Worm (Caenorhabditis elegans): Measurements from ENCODE around the gene F46B3.14.

F46B3.14 gene

DNA sequence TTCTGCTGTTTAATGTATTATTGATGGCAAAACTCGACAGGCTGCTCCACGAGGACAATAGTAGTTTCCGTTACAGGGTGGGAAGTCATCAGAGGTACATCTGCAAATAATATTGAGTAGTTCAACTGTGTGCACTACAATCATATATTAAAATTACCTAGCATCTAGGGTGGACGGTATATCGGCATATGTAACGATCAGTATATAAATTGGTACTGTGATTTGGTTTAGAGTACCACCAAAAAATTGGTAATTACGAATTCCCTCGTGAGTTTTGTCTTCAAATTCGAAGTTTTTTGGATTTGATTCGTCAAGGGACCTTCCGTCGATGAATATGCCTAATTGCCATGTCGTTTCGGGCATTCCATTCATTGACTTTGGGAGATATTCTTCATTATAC is 5.7 kb upstream of the F46B3.14 start, which contains the start of gene ttr-13:
ttr-13 (minus strand) TSS at position 101 of the 400 bp plus-strand sequence.
- no peak for TF ChIP-seq scrt-1 (GFP tag; IDR thresholded peaks at IDR 0.05)

DNA sequence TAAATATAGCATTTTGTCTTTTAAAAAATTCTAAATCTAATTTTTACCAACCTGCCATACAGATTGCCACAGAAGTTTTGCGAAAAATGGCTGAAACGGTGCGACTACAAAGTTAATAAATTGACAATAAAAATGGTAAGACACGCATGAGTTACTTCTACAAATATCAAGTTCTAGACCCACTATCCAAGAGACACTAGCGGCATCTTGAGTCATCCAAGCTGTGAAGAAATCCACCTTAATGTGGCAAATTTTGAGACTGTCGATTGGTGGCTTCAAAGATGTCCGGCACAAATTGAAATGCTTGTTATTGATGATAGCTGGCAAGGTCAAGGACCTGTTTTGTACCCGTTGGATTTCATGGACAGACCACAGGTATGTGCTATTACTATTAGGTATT is 3.2 kb upstream of the F46B3.14 start, which contains the start of gene F46B3.16:
F46B3.16 (plus strand) TSS at position 301 of the 400 bp plus-strand sequence.
- TF ChIP-seq tbx-37 (GFP tag; conservative IDR thresholded peaks at IDR 0.05), result no peak
- no peak for TF ChIP-seq hnd-1 (tag; optimal IDR thresholded peaks at IDR 0.05)
- TF ChIP-seq ama-1 (optimal IDR thresholded peaks at IDR 0.05), result no peak
- no peak for TF ChIP-seq scrt-1 (GFP tag; IDR thresholded peaks at IDR 0.05)
- no peak for TF ChIP-seq ets-7 (tag; optimal IDR thresholded peaks at IDR 0.05)
- TF ChIP-seq ceh-36 (tag; optimal IDR thresholded peaks at IDR 0.05), result no peak
- no peak for TF ChIP-seq tra-4 (tag; optimal IDR thresholded peaks at IDR 0.05)
- no peak for TF ChIP-seq B0310.2 (tag; optimal IDR thresholded peaks at IDR 0.05)
- TF ChIP-seq hmg-4 (GFP tag; optimal IDR thresholded peaks at IDR 0.05), result no peak
- TF ChIP-seq hmbx-1 (tag; optimal IDR thresholded peaks at IDR 0.05), result no peak
- no peak for TF ChIP-seq F13C5.2 (tag; optimal IDR thresholded peaks at IDR 0.05)
- TF ChIP-seq flt-1 (GFP tag; IDR thresholded peaks at IDR 0.05), result no peak
- no peak for TF ChIP-seq tbx-11 (GFP tag; IDR thresholded peaks at IDR 0.05)
- no peak for TF ChIP-seq aly-1 (tag; optimal IDR thresholded peaks at IDR 0.05)
- no peak for TF ChIP-seq sea-1 (GFP tag; conservative IDR thresholded peaks at IDR 0.05)
- no peak for TF ChIP-seq ceh-13 (GFP tag; optimal IDR thresholded peaks at IDR 0.05)
- TF ChIP-seq pes-1 (GFP tag; IDR thresholded peaks at IDR 0.05), result no peak

DNA sequence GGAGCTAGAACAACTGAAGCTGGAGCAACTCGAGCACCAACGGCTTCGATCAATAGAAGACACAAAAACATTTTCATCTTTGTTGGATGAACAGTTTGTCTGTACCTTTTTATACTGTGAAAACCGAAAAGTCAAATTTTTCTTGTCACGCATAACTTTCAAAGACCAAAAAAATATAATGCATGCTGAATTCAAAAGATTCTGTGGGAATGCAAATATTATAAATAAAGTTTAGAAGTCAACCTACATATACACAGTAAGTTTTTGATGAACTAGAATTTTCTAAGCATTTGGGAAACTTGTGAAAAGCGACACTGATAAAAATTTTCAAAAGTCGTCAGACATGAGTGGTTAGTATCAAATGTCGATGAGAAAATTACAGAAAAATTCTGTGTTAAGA is 2.5 kb upstream of the F46B3.14 start, which contains the start of gene F46B3.15:
F46B3.15 (minus strand) TSS at position 101 of the 400 bp plus-strand sequence.
- TF ChIP-seq F13C5.2 (tag; optimal IDR thresholded peaks at IDR 0.05), result no peak
- TF ChIP-seq hnd-1 (tag; optimal IDR thresholded peaks at IDR 0.05), result no peak
- TF ChIP-seq ets-7 (tag; optimal IDR thresholded peaks at IDR 0.05), result no peak
- no peak for TF ChIP-seq B0310.2 (tag; optimal IDR thresholded peaks at IDR 0.05)
- TF ChIP-seq scrt-1 (GFP tag; IDR thresholded peaks at IDR 0.05), result no peak
- TF ChIP-seq ama-1 (optimal IDR thresholded peaks at IDR 0.05), result no peak

DNA sequence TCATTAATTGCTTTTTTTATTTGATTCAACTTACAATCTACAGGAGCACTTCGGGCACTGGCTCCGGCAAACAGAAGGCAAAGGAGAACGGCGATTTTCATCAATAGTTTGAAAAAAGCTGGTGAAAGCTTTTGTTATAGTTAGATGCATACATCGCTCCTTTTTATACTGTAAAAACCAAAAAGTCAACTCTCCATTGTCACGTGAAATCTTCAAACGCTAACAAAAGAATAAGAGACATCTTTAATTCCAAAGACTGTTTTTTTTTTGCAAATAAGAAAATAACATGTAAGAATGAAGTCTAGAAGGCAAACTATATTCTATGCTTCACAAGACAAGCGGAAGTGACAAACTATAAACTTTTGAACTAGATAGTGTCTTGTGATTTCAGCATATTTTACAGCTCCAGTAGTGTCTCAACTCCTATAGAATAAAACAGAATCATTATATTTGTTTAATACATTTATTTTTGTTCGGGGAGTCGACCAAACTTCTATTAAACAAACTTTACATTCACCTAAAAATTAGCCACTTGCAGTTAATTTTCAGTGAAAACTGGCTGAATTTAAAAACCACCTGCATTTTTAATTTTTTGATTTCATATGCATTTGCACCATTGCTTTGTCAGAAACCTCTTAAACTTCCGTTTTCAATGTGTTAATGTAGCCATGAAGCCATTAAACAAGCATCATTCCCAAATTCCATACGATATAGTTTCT is 5.0 kb downstream of the F46B3.14 start, which contains the start of the genes F46B3.9 and srz-18:
F46B3.9 (minus strand) TSS at position 101 of the 719 bp plus-strand sequence.
srz-18 (plus strand) TSS at position 669 of the 719 bp plus-strand sequence.
- TF ChIP-seq tbx-37 (GFP tag; conservative IDR thresholded peaks at IDR 0.05) (no peak), aly-1 (tag; optimal IDR thresholded peaks at IDR 0.05) (no peak), B0310.2 (tag; optimal IDR thresholded peaks at IDR 0.05) (no peak), ceh-36 (tag; optimal IDR thresholded peaks at IDR 0.05) (no peak), hmbx-1 (tag; optimal IDR thresholded peaks at IDR 0.05) (no peak), hnd-1 (tag; optimal IDR thresholded peaks at IDR 0.05) (no peak), ets-7 (tag; optimal IDR thresholded peaks at IDR 0.05) (no peak), scrt-1 (GFP tag; IDR thresholded peaks at IDR 0.05) (no peak), pes-1 (GFP tag; IDR thresholded peaks at IDR 0.05) (no peak), flt-1 (GFP tag; IDR thresholded peaks at IDR 0.05) (no peak), tra-4 (tag; optimal IDR thresholded peaks at IDR 0.05) (no peak), sea-1 (GFP tag; conservative IDR thresholded peaks at IDR 0.05) (no peak), ama-1 (optimal IDR thresholded peaks at IDR 0.05) (no peak), hmg-4 (GFP tag; optimal IDR thresholded peaks at IDR 0.05) (no peak), ceh-13 (GFP tag; optimal IDR thresholded peaks at IDR 0.05) (no peak), F13C5.2 (tag; optimal IDR thresholded peaks at IDR 0.05) (no peak), tbx-11 (GFP tag; IDR thresholded peaks at IDR 0.05) (no peak)

DNA sequence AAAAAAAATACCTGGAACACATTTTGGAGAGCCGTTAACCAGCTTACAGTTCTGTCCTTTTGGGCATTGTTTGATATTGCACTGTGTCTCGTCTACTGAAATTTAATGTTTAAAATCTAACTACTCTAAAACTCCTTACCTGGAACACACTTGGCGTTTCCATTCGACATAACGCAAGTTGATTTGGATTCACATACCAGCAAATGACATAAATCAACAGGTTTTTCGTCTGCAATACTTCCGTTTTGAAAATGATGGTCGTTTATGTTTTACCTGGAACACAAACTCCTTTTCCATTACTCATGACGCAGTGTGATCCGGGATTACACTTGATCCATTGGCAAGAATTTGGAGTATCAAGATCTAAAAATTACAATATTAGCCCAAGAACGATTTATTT is 5.9 kb downstream of the F46B3.14 start:
- no peak for TF ChIP-seq F13C5.2 (tag; optimal IDR thresholded peaks at IDR 0.05)
- no peak for TF ChIP-seq ets-7 (tag; optimal IDR thresholded peaks at IDR 0.05)
- TF ChIP-seq aly-1 (tag; optimal IDR thresholded peaks at IDR 0.05), result no peak
- TF ChIP-seq hmg-4 (GFP tag; optimal IDR thresholded peaks at IDR 0.05), result no peak
- no peak for TF ChIP-seq flt-1 (GFP tag; IDR thresholded peaks at IDR 0.05)
- no peak for TF ChIP-seq B0310.2 (tag; optimal IDR thresholded peaks at IDR 0.05)
- no peak for TF ChIP-seq scrt-1 (GFP tag; IDR thresholded peaks at IDR 0.05)
- no peak for TF ChIP-seq hnd-1 (tag; optimal IDR thresholded peaks at IDR 0.05)
- no peak for TF ChIP-seq sea-1 (GFP tag; conservative IDR thresholded peaks at IDR 0.05)
- TF ChIP-seq pes-1 (GFP tag; IDR thresholded peaks at IDR 0.05), result no peak
- TF ChIP-seq ama-1 (optimal IDR thresholded peaks at IDR 0.05), result no peak
- TF ChIP-seq hmbx-1 (tag; optimal IDR thresholded peaks at IDR 0.05), result no peak
- TF ChIP-seq tbx-11 (GFP tag; IDR thresholded peaks at IDR 0.05), result no peak
- TF ChIP-seq ceh-13 (GFP tag; optimal IDR thresholded peaks at IDR 0.05), result no peak
- TF ChIP-seq tbx-37 (GFP tag; conservative IDR thresholded peaks at IDR 0.05), result no peak
- TF ChIP-seq ceh-36 (tag; optimal IDR thresholded peaks at IDR 0.05), result no peak
- TF ChIP-seq tra-4 (tag; optimal IDR thresholded peaks at IDR 0.05), result no peak

DNA sequence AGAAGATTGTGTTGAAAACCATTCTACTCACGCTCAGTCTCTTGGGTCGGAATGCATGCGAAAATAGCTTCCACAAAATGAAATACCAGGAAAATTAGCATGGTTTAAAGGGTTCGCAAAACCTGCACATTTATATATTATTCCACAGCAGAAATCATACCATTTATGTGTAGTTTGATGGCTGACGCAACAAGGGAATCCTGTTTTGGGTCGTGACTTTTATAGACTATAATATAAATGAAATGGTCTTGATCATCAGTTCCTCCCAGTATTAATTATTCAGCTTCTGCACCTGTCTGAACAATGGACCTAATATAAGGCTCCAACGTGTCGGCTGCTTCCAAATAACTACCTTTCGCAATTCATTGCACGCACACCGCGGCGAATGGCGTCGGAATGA is 8.1 kb downstream of the F46B3.14 start, which contains the start of gene F46B3.8:
F46B3.8 (minus strand) TSS at position 101 of the 400 bp plus-strand sequence.
- TF ChIP-seq tbx-37 (GFP tag; conservative IDR thresholded peaks at IDR 0.05) (no peak), scrt-1 (GFP tag; IDR thresholded peaks at IDR 0.05) (no peak), hnd-1 (tag; optimal IDR thresholded peaks at IDR 0.05) (no peak), B0310.2 (tag; optimal IDR thresholded peaks at IDR 0.05) (no peak), hmg-4 (GFP tag; optimal IDR thresholded peaks at IDR 0.05) (no peak), hmbx-1 (tag; optimal IDR thresholded peaks at IDR 0.05) (no peak), ets-7 (tag; optimal IDR thresholded peaks at IDR 0.05) (no peak), pes-1 (GFP tag; IDR thresholded peaks at IDR 0.05) (no peak), tra-4 (tag; optimal IDR thresholded peaks at IDR 0.05) (no peak), ceh-13 (GFP tag; optimal IDR thresholded peaks at IDR 0.05) (no peak), ceh-36 (tag; optimal IDR thresholded peaks at IDR 0.05) (no peak), ama-1 (optimal IDR thresholded peaks at IDR 0.05) (no peak), aly-1 (tag; optimal IDR thresholded peaks at IDR 0.05) (no peak), flt-1 (GFP tag; IDR thresholded peaks at IDR 0.05) (no peak), sea-1 (GFP tag; conservative IDR thresholded peaks at IDR 0.05) (no peak), tbx-11 (GFP tag; IDR thresholded peaks at IDR 0.05) (no peak), F13C5.2 (tag; optimal IDR thresholded peaks at IDR 0.05) (no peak)

DNA sequence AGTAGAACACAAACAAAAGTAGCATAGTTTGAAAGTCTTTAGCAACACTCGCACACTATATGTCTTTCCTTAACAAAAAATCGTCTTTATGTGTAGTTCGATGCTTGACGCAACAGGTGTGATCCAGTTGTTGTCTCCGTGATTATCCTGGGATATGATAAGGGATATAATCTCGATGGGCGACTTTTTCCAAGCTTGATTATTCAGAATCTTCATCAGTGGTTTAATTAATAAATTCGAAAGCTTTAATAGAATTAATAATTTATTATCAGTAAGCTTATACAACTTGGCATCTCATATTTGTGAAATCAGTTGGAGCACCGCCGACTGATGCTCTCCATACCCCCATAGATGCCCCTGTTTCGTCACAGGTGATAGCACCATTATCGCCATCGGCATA is 12.5 kb downstream of the F46B3.14 start, which contains the start of gene F46B3.7:
F46B3.7 (minus strand) TSS at position 101 of the 400 bp plus-strand sequence.
- TF ChIP-seq hmbx-1 (tag; optimal IDR thresholded peaks at IDR 0.05), result no peak
